Fruit fly (Drosophila melanogaster) whole organism, prepupa: Measurements from ENCODE around the gene CG13131.

Source experiments
- Blimp-1 ChIP-seq: fragments of 200-800 bp; sonication (Bioruptor generic); optimal IDR thresholded peaks from 3 replicates; lab custom pipeline; 2017; ENCODE audit warnings: missing biosample characterization, missing genetic modification characterization, mild to moderate bottlenecking, moderate library complexity, missing genetic modification reagents
- CG10631 ChIP-seq: fragments of 200-800 bp; sonication (Bioruptor generic); optimal IDR thresholded peaks from 2 replicates; lab custom pipeline; 2016; ENCODE audit warnings: missing biosample characterization, missing genetic modification characterization
- CG10669 ChIP-seq: fragments of 200-800 bp; sonication (Bioruptor generic); optimal IDR thresholded peaks from 3 replicates; lab custom pipeline; 2018; ENCODE audit warnings: missing biosample characterization, mild to moderate bottlenecking, missing genetic modification characterization, moderate library complexity
- CG11294 ChIP-seq: fragments of 200-800 bp; sonication (Bioruptor generic); IDR thresholded peaks from 2 replicates; pipeline ENCODE4 v1.3.6; 2022; ENCODE audit warnings: missing biosample characterization, missing genetic modification characterization
- CG11762 ChIP-seq: fragments of 200-800 bp; sonication (Bioruptor generic); optimal IDR thresholded peaks from 3 replicates; lab custom pipeline; 2016; ENCODE audit warnings: missing biosample characterization, missing genetic modification characterization; ENCODE audit not compliant: insufficient read depth
- CG11902 ChIP-seq: fragments of 200-800 bp; sonication (Bioruptor generic); optimal IDR thresholded peaks from 3 replicates; lab custom pipeline; 2016; ENCODE audit warnings: missing biosample characterization, missing genetic modification characterization
- CG15336 ChIP-seq: fragments of 200-800 bp; sonication (Bioruptor generic); IDR thresholded peaks from 2 replicates; pipeline ENCODE4 v1.3.6; 2022; ENCODE audit warnings: missing biosample characterization, missing genetic modification characterization
- CG16779 ChIP-seq: fragments of 200-800 bp; sonication (Bioruptor generic); optimal IDR thresholded peaks from 3 replicates; lab custom pipeline; 2017; ENCODE audit warnings: missing biosample characterization, mild to moderate bottlenecking, missing genetic modification characterization
- CG31627 ChIP-seq: fragments of 200-800 bp; sonication (Bioruptor generic); optimal IDR thresholded peaks from 3 replicates; lab custom pipeline; 2016; ENCODE audit warnings: missing biosample characterization, missing genetic modification characterization
- CG3919 ChIP-seq: fragments of 200-800 bp; sonication (Bioruptor generic); optimal IDR thresholded peaks from 3 replicates; lab custom pipeline; 2016; ENCODE audit warnings: missing biosample characterization, missing genetic modification characterization
- CG4318 ChIP-seq: fragments of 200-800 bp; sonication (Bioruptor generic); optimal IDR thresholded peaks from 3 replicates; lab custom pipeline; 2017; ENCODE audit warnings: missing biosample characterization, mild to moderate bottlenecking, missing genetic modification characterization
- CG6276 ChIP-seq: fragments of 200-800 bp; sonication (Bioruptor generic); optimal IDR thresholded peaks from 2 replicates; lab custom pipeline; 2017; ENCODE audit warnings: missing biosample characterization, mild to moderate bottlenecking, missing genetic modification characterization
- CG6808 ChIP-seq: fragments of 200-800 bp; sonication (Bioruptor generic); optimal IDR thresholded peaks from 3 replicates; lab custom pipeline; 2017; ENCODE audit warnings: missing biosample characterization, missing genetic modification characterization, mild to moderate bottlenecking, moderate library complexity, missing genetic modification reagents
- CG6854 ChIP-seq: fragments of 200-800 bp; sonication (Bioruptor generic); optimal IDR thresholded peaks from 2 replicates; lab custom pipeline; 2017; ENCODE audit warnings: missing biosample characterization, mild to moderate bottlenecking, missing genetic modification characterization
- CG7368 ChIP-seq: fragments of 200-800 bp; sonication (Bioruptor generic); optimal IDR thresholded peaks from 3 replicates; lab custom pipeline; 2016; ENCODE audit warnings: missing biosample characterization, missing genetic modification characterization
- CG8119 ChIP-seq: fragments of 200-800 bp; sonication (Bioruptor generic); IDR thresholded peaks from 3 replicates; pipeline ENCODE4 v1.3.6; 2022; ENCODE audit warnings: missing biosample characterization, missing genetic modification characterization
- CG9139 ChIP-seq: fragments of 200-800 bp; sonication (Bioruptor generic); optimal IDR thresholded peaks from 3 replicates; lab custom pipeline; 2017; ENCODE audit warnings: missing biosample characterization, mild to moderate bottlenecking, missing genetic modification characterization
- Eip75B ChIP-seq: fragments of 200-800 bp; sonication (Bioruptor generic); optimal IDR thresholded peaks from 3 replicates; lab custom pipeline; 2016; ENCODE audit warnings: missing biosample characterization, missing genetic modification characterization
- Eip78C ChIP-seq: fragments of 200-800 bp; sonication (Bioruptor generic); peaks from one replicate; lab custom pipeline; 2016; ENCODE audit warnings: missing biosample characterization, missing genetic modification characterization
- Eip93F ChIP-seq: fragments of 200-800 bp; sonication (Bioruptor generic); optimal IDR thresholded peaks from 2 replicates; lab custom pipeline; 2016; ENCODE audit warnings: missing biosample characterization, mild to moderate bottlenecking, missing genetic modification characterization
- Ets21C ChIP-seq: fragments of 200-800 bp; sonication (Bioruptor generic); optimal IDR thresholded peaks from 3 replicates; lab custom pipeline; 2016; ENCODE audit warnings: missing biosample characterization, missing genetic modification characterization
- Ets96B ChIP-seq: fragments of 200-800 bp; optimal IDR thresholded peaks from 2 replicates; lab custom pipeline; 2019; ENCODE audit warnings: missing biosample characterization, mild to moderate bottlenecking, missing genetic modification characterization, moderate library complexity
- Gug ChIP-seq: fragments of 200-800 bp; sonication (Bioruptor generic); IDR thresholded peaks from 2 replicates; pipeline ENCODE4 v1.3.6; 2022; ENCODE audit warnings: missing biosample characterization, missing genetic modification characterization
- Hr38 ChIP-seq: sonication (Bioruptor generic); optimal IDR thresholded peaks from 2 replicates; lab custom pipeline; 2016; ENCODE audit warnings: missing biosample characterization, missing genetic modification characterization
- Lpt ChIP-seq: fragments of 200-800 bp; sonication (Bioruptor generic); optimal IDR thresholded peaks from 3 replicates; lab custom pipeline; 2016; ENCODE audit warnings: missing biosample characterization, missing genetic modification characterization
- Met ChIP-seq: fragments of 200-800 bp; sonication (Bioruptor generic); optimal IDR thresholded peaks from 3 replicates; lab custom pipeline; 2016; ENCODE audit warnings: missing biosample characterization, missing genetic modification characterization
- Smox ChIP-seq: fragments of 200-800 bp; sonication (Bioruptor generic); optimal IDR thresholded peaks from 3 replicates; lab custom pipeline; 2016; ENCODE audit warnings: missing biosample characterization, missing genetic modification characterization
- Sox14 ChIP-seq: fragments of 200-800 bp; sonication (Bioruptor generic); optimal IDR thresholded peaks from 3 replicates; lab custom pipeline; 2016; ENCODE audit warnings: missing biosample characterization, missing genetic modification characterization
- Sox15 ChIP-seq: fragments of 200-800 bp; sonication (Bioruptor generic); optimal IDR thresholded peaks from 3 replicates; lab custom pipeline; 2016; ENCODE audit warnings: missing biosample characterization, missing genetic modification characterization
- dac ChIP-seq: fragments of 200-800 bp; sonication (Bioruptor generic); optimal IDR thresholded peaks from 2 replicates; lab custom pipeline; 2017; ENCODE audit warnings: missing biosample characterization, mild to moderate bottlenecking, missing genetic modification characterization
- eg ChIP-seq: fragments of 200-800 bp; sonication (Bioruptor generic); IDR thresholded peaks from 3 replicates; pipeline ENCODE4 v1.3.6; 2022; ENCODE audit warnings: missing biosample characterization, missing genetic modification characterization
- esn ChIP-seq: fragments of 200-800 bp; sonication (Bioruptor generic); optimal IDR thresholded peaks from 2 replicates; lab custom pipeline; 2016; ENCODE audit warnings: missing biosample characterization, mild to moderate bottlenecking, missing genetic modification characterization, moderate library complexity
- fd59A ChIP-seq: fragments of 200-800 bp; sonication (Bioruptor generic); optimal IDR thresholded peaks from 2 replicates; lab custom pipeline; 2017; ENCODE audit warnings: missing biosample characterization, mild to moderate bottlenecking, missing genetic modification characterization, missing genetic modification reagents
- fkh ChIP-seq: fragments of 200-800 bp; sonication (Bioruptor generic); optimal IDR thresholded peaks from 3 replicates; lab custom pipeline; 2017; ENCODE audit warnings: missing biosample characterization, mild to moderate bottlenecking, missing genetic modification characterization, moderate library complexity
- net ChIP-seq: fragments of 200-800 bp; sonication (Bioruptor generic); optimal IDR thresholded peaks from 3 replicates; lab custom pipeline; 2016; ENCODE audit warnings: missing biosample characterization, missing genetic modification characterization
- pdm3 ChIP-seq: fragments of 200-800 bp; sonication (Bioruptor generic); optimal IDR thresholded peaks from 3 replicates; lab custom pipeline; 2016; ENCODE audit warnings: missing biosample characterization, missing genetic modification characterization
- salr ChIP-seq, 2 experiments: fragments of 200-800 bp; sonication (Bioruptor generic); optimal IDR thresholded peaks; 3 replicates each; lab custom pipeline; 2016 to 2018; ENCODE audit warnings: missing biosample characterization in 2 of 2, missing genetic modification characterization in 2 of 2, mild to moderate bottlenecking in 1 of 2
- spab ChIP-seq: fragments of 200-800 bp; sonication (Bioruptor generic); optimal IDR thresholded peaks from 2 replicates; lab custom pipeline; 2017; ENCODE audit warnings: missing biosample characterization, mild to moderate bottlenecking, missing genetic modification characterization, missing genetic modification reagents
- svp ChIP-seq: fragments of 200-800 bp; sonication (Bioruptor generic); peaks from one replicate; lab custom pipeline; 2016; ENCODE audit warnings: missing biosample characterization, missing genetic modification characterization
- vri ChIP-seq: fragments of 200-800 bp; sonication (Bioruptor generic); optimal IDR thresholded peaks from 3 replicates; lab custom pipeline; 2016; ENCODE audit warnings: missing biosample characterization, mild to moderate bottlenecking, missing genetic modification characterization

CG13131 gene

DNA sequence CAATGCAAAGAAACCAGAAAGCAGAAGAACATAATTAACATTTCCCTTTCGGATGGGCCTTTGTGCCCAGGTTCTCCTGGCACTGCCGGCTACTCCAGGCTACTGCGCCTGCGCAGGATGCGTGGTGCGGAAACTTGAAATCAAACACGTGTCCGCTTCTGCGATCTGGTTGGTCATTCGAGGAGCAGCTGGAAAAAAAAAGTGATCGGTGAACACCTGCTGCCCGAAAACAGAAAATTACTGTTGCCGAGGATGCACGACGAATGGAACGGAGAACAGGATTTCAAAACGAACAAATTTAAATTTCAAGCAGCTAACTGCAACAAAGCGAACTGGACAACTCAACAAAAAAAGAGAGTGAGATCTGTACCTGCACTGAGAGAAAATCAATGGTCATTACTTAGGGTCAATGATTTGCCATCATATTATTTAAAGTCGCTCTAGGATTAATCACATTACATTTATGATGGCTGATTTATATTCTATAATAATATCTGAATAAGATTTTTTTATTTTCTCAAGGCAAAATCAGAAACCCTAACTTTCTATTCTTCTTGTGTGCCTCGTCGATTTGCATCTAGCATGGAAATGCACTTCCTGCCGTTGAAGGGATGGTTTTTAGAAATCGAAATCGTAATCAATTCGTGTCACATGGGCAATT lies 27.3 kb downstream of the CG13131 start (continued):
- peak; percentile 71 for TF ChIP-seq esn (GFP tag; lab: Kevin White, UChicago)
- peak; percentile 32 for TF ChIP-seq CG31627 (GFP tag; lab: Kevin White, UChicago)
- peak; percentile 34 for TF ChIP-seq Eip75B (GFP tag; lab: Kevin White, UChicago)
- TF ChIP-seq CG10631 (GFP tag; lab: Kevin White, UChicago), result peak; percentile 2
- peak; percentile 55 for TF ChIP-seq Met
- TF ChIP-seq CG6276 (GFP tag; lab: Kevin White, UChicago), result no peak
- no peak for TF ChIP-seq eg
- no peak for TF ChIP-seq CG9139

DNA sequence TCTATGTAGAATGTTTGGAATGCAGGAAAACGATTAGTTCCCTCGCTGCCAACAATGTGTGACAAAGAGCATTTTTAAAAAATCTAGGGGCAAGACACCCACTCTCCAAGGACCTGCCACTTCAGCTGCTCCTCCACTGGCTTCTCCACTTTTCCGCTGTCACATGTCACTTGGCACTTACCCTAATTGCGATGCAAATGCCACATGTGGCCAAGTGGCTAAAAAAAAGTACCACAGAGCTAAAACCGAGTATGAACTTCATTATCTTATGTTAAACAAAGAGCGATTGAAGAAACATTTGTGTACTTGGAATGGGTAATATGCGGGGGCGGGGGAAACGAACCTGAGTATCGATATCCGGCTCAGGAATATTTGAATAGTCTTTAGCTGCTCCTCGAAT lies 28.0 kb downstream of the CG13131 start:
- TF ChIP-seq fd59A (GFP tag; lab: Kevin White, UChicago) (no peak), svp (peak; percentile 27), esn (GFP tag; lab: Kevin White, UChicago) (no peak), Ets21C (GFP tag; lab: Kevin White, UChicago) (no peak)

DNA sequence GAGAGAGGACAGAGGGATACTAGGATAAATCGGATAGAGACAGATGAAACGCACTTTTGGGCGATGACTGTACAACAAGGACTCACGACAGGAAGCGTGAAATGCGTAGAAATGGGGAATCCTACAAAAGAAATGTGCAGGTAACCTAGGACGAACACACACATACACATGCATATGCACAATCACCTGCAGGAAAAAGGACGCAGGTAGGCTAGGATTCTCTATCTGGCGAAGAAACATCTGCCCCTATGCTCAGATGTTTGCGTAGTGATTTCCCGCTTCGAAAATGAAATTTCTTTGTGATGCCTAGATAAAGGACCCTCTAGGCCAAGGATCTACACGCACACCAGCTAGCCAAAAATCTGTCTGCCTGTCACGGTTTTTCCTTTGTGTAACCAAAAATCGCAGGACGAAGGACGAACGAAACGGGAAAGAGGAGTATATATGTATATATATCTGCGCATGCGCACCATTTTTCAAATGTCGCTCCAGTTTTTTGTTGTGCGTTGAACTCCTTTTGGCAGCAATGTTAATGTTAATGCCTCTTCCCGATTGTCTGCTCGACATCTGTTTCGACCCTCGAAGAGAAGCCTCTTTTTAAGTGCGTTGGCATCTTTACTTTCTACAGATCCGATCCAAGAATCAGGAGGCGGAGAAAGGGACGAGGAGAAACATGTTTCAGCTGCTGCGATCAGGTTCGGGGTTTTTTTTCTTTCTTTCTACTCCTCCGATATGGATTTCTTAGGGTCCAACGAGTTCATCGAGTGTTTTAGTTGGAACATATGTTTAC lies 28.9 kb downstream of the CG13131 start:
- TF ChIP-seq CG6276 (GFP tag; lab: Kevin White, UChicago) (no peak), Eip78C (peak; percentile 40), CG16779 (no peak), Blimp-1 (peak; percentile 61), svp (peak; percentile 26), Lpt (GFP tag; lab: Kevin White, UChicago) (no peak), Ets96B (tag; lab: Kevin White, UChicago) (no peak), CG15336 (GFP tag; lab: Robert Waterston, UW) (no peak), CG11762 (no peak), net (peak; percentile 10), vri (GFP tag; lab: Kevin White, UChicago) (peak; percentile 2), CG6854 (GFP tag; lab: Kevin White, UChicago) (no peak), pdm3 (no peak)
- TF ChIP-seq, all 60 proteins: peak for 5

DNA sequence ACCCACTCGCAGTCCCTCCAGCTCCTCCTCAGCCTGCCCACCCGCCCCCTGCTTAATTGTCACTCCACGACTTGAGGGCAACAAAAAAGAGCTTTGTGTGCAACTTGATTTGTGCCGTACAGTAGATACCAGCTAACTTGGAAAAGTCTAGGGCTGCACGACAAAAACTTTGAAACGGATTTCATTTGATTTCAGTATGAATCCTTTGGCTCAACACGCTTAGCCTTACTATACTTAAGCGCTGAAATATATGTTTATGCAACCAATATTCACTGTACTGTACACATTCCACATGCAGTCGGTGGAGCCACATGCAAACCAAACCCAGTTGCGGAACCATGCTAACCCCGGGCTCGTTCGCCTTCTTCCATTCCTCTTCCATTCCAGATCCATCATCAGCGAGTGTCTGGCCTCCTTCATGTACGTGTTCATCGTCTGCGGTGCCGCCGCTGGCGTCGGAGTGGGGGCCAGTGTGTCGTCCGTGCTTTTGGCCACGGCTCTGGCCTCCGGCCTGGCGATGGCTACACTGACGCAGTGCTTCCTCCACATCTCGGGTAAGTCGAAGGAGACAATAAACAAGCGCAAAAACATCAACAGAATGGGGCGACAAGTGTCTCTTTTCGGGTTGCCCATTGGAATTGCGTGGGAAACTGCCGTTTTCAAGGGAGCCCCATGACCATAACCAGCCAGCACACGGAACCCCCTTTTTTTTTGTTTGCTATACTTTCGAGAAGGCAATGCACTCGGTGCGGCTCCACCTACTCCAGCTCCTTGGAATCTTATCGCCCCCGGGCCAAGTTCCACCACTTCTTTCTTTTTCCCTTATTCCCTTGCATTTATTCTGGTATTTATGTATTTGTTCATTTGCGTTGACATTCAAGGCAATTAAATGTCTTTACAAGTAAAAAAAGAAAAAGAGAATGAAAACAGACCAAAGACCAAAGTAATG lies 30.6 kb downstream of the CG13131 start:
- TF ChIP-seq Eip93F (GFP tag; lab: Kevin White, UChicago), result peak; percentile 87
- TF ChIP-seq Gug, result peak; percentile 88
- peak; percentile 97 for TF ChIP-seq svp
- TF ChIP-seq CG15336 (GFP tag; lab: Robert Waterston, UW), result peak; percentile 91
- peak; percentile 80 for TF ChIP-seq Sox15 (GFP tag; lab: Kevin White, UChicago)
- TF ChIP-seq dac (GFP tag; lab: Kevin White, UChicago), result peak; percentile 49
- TF ChIP-seq spab (GFP tag; lab: Kevin White, UChicago), result peak; percentile 93
- TF ChIP-seq CG11294 (GFP tag; lab: Robert Waterston, UW), result peak; percentile 79
- peak; percentile 92 for TF ChIP-seq CG6808 (GFP tag; lab: Kevin White, UChicago)
- TF ChIP-seq CG6276 (GFP tag; lab: Kevin White, UChicago), result peak; percentile 83
- TF ChIP-seq CG4318 (GFP tag; lab: Kevin White, UChicago), result peak; percentile 78
- peak; percentile 97 for TF ChIP-seq Eip78C
- peak; percentile 95 for TF ChIP-seq CG3919 (GFP tag; lab: Kevin White, UChicago)
- TF ChIP-seq CG10669, result peak; percentile 94
- TF ChIP-seq pdm3, result peak; percentile 89
- TF ChIP-seq Hr38 (GFP tag; lab: Kevin White, UChicago), result no peak
- peak; percentile 72 for TF ChIP-seq CG16779
- TF ChIP-seq Ets21C (GFP tag; lab: Kevin White, UChicago), result peak; percentile 88
- TF ChIP-seq Smox (GFP tag; lab: Kevin White, UChicago), result peak; percentile 89
- no peak for TF ChIP-seq fkh (GFP tag; lab: Kevin White, UChicago)
- TF ChIP-seq eg, result peak; percentile 94
- TF ChIP-seq Met, result peak; percentile 95
- TF ChIP-seq esn (GFP tag; lab: Kevin White, UChicago), result peak; percentile 94
- peak; percentile 93 for TF ChIP-seq CG31627 (GFP tag; lab: Kevin White, UChicago)
- peak; percentile 90 for TF ChIP-seq CG8119
- peak; percentile 90 for TF ChIP-seq CG11902 (GFP tag; lab: Kevin White, UChicago)
- TF ChIP-seq salr (GFP tag; optimal IDR thresholded peaks at IDR 0.05; lab: Kevin White, UChicago), result peak; percentile 66 to 90
- peak; percentile 94 for TF ChIP-seq Sox14 (GFP tag; lab: Kevin White, UChicago)
- peak; percentile 91 for TF ChIP-seq CG7368
